Fruit fly (Drosophila melanogaster): ENCODE measurements around the gene Non2.

Gene Non2

DNA sequence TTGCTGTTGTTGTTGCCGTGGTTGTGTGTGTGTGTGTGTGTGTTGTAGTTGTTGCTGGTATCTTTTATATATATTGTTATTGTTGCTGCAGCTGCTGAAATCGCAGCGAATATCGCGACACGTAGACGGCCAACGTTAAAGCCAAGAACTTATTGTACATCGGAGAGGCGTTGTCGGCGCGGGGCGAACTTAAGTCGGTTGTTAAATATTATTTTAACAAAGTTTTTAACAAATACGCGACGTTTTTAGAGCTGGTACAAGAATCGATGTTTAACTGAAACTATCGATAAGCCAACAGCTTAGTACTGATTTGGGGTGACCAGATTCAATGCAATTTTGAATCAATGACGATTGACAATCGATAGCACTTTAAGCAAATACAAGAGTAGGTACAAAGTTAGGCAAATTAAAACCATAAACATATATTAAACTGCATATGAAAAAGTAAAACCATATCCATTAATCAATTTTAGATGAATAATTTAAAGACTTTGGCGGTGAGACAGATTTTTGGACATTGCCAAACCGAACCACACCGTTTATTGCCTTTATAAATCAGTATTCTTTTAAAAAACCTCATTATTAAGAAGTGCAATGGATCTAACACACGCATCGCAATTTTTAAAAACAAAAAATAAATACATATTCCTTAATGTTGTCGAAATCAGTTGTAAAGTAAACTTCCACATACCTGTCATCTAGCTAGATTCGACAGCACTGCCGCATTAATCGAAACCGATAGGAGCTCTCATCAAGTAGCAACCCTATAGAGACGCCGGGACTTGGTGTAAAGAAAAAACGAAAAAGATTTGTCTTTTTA lies at the start of gene Non2, which contains the start of gene Mrtf (continued):
- TF ChIP-seq D19A (tag; optimal IDR thresholded peaks at IDR 0.05) (peak; percentile 4), CG4404 (GFP tag; IDR thresholded peaks at IDR 0.05) (0 out of 2 replicates have a peak, but pooled peaks have one; percentile 41), Hmr (GFP tag; optimal IDR thresholded peaks at IDR 0.05) (peak; percentile 63), CG16813 (GFP tag; IDR thresholded peaks at IDR 0.05; ENCODE audit: partially characterized antibody) (peak; percentile 81), ssp (GFP tag; IDR thresholded peaks at IDR 0.05) (peak; percentile 26; the same call in 1 of the 2 replicates), HmgZ (tag; optimal IDR thresholded peaks at IDR 0.05) (peak; percentile 54), Lim3 (GFP tag; IDR thresholded peaks at IDR 0.05) (no peak), lab (GFP tag; optimal IDR thresholded peaks at IDR 0.05) (peak; percentile 57), Pdp1 (GFP tag; optimal IDR thresholded peaks at IDR 0.05) (peak; percentile 49 to 76), CG2120 (GFP tag; optimal IDR thresholded peaks at IDR 0.05) (peak; percentile 83), psq (GFP tag; optimal IDR thresholded peaks at IDR 0.05) (no peak), tup (GFP tag; optimal IDR thresholded peaks at IDR 0.05) (peak; percentile 2), prd (optimal IDR thresholded peaks at IDR 0.05) (no peak), prd (GFP tag; IDR thresholded peaks at IDR 0.05) (peak; percentile 65; the same call in 2 of the 3 replicates), ind (GFP tag; optimal IDR thresholded peaks at IDR 0.05) (peak; percentile 68), HLH54F (GFP tag; optimal IDR thresholded peaks at IDR 0.05) (peak; percentile 74), Dek (tag; optimal IDR thresholded peaks at IDR 0.05) (peak; percentile 50), CG14441 (GFP tag; IDR thresholded peaks at IDR 0.05) (0 out of 2 replicates have a peak, but pooled peaks have one; percentile 16), scrt (GFP tag; optimal IDR thresholded peaks at IDR 0.05) (peak; percentile 43), onecut (GFP tag; IDR thresholded peaks at IDR 0.05) (0 out of 2 replicates have a peak, but pooled peaks have one; percentile 26), CG33213 (GFP tag; optimal IDR thresholded peaks at IDR 0.05) (no peak), CG4854 (GFP tag; optimal IDR thresholded peaks at IDR 0.05) (no peak), CG12942 (GFP tag; optimal IDR thresholded peaks at IDR 0.05) (peak; percentile 40), CG14860 (GFP tag; IDR thresholded peaks at IDR 0.05; ENCODE audit: partially characterized antibody) (peak; percentile 73), Fer2 (tag; optimal IDR thresholded peaks at IDR 0.05) (peak; percentile 53), vvl (GFP tag; IDR thresholded peaks at IDR 0.05) (peak; percentile 38; the same call in 1 of the 2 replicates), CG4360 (GFP tag; IDR thresholded peaks at IDR 0.05) (peak; percentile 95), CG7271 (tag; optimal IDR thresholded peaks at IDR 0.05) (no peak), ci (GFP tag; IDR thresholded peaks at IDR 0.05) (no peak; the same call in 2 of the 3 replicates), ftz-f1 (GFP tag; optimal IDR thresholded peaks at IDR 0.05) (no peak), CG12391 (tag; optimal IDR thresholded peaks at IDR 0.05) (peak; percentile 72), gcm (GFP tag; optimal IDR thresholded peaks at IDR 0.05) (no peak), Hr51 (GFP tag; optimal IDR thresholded peaks at IDR 0.05) (peak; percentile 49 to 57), CG14710 (tag; optimal IDR thresholded peaks at IDR 0.05) (peak; percentile 75), CG13424 (tag; optimal IDR thresholded peaks at IDR 0.05) (peak; percentile 72), CG4328 (GFP tag; optimal IDR thresholded peaks at IDR 0.05) (peak; percentile 35), lov (optimal IDR thresholded peaks at IDR 0.05) (no peak), lov (GFP tag; IDR thresholded peaks at IDR 0.05) (no peak), pzg (GFP tag; optimal IDR thresholded peaks at IDR 0.05) (peak; percentile 52), Dp (GFP tag; optimal IDR thresholded peaks at IDR 0.05) (peak; percentile 43), knrl (GFP tag; IDR thresholded peaks at IDR 0.05; ENCODE audit: partially characterized antibody) (peak; percentile 83; the same call in 2 of the 3 replicates), CG10543 (GFP tag; optimal IDR thresholded peaks at IDR 0.05) (peak; percentile 58), Taf1 (GFP tag; IDR thresholded peaks at IDR 0.05) (no peak), nerfin-1 (tag; optimal IDR thresholded peaks at IDR 0.05) (peak; percentile 32), CG10147 (GFP tag; optimal IDR thresholded peaks at IDR 0.05) (peak; percentile 70), dpn (GFP tag; optimal IDR thresholded peaks at IDR 0.05) (peak; percentile 64 to 70), Adf1 (GFP tag; IDR thresholded peaks at IDR 0.05) (no peak), nau (GFP tag; optimal IDR thresholded peaks at IDR 0.05) (no peak)

All from whole organism, embryonic.